Fruit fly (Drosophila melanogaster): ENCODE results near the gene CG8478.

Gene CG8478

DNA sequence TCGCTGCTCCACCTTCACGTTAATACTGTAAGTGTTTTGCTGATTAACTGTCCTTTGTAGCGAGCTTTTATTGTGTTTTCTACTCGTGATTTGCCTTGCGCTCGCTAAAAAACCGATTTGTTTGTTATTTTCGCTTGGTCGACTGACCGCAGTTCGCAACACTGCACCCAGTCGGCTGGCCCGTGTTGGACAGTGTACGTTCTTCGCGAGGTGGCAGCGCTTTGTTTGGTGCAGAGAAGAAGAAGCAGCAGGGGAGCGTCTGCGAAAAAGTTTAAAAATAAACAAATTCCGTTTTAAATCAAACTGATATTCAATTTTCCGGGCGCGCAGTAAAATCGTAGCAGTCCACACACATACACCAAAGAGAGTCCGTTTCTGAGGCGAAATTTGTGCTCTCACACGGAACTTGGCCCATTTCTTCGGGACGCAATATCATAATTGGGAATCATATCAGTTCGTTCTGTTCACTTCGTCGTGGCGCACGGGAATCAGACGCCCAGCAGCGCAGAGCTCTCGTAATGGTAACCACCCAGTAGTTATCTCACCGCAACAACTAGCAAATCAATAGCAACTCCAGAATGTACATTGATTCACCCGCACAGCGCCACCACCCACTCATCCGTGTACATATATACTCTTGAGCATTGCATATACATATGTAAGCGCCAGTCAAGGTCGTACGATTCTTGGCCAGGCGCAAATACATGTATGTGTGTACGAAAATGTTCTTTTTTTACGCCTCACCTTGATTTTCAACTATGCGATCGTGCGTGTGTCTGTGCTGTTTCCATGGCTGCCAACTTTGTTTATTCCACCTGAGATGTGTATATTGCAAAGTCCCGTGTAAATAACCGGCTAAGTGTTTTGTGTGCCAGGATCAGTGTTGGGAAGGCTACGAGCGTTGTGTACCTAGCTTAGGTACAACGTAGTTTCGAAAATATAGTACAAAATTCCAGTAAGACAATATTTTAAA lies 4.5 kb downstream of the CG8478 start, which contains the start of gene Naa80 (continued):
- TF ChIP-seq CG1233 (GFP tag; optimal IDR thresholded peaks at IDR 0.05) (peak; percentile 31), CG32772 (GFP tag; IDR thresholded peaks at IDR 0.05) (peak; percentile 24; the same call in 1 of the 2 replicates), CG10209 (GFP tag; optimal IDR thresholded peaks at IDR 0.05) (peak; percentile 54), bigmax (GFP tag; optimal IDR thresholded peaks at IDR 0.05) (peak; percentile 40), NC2β (GFP tag; optimal IDR thresholded peaks at IDR 0.05) (peak; percentile 31), CG6272 (GFP tag; IDR thresholded peaks at IDR 0.05) (no peak), CG8765 (GFP tag; IDR thresholded peaks at IDR 0.05) (peak; percentile 38; the same call in 1 of the 2 replicates), Lim3 (GFP tag; IDR thresholded peaks at IDR 0.05) (no peak), ttk (GFP tag; IDR thresholded peaks at IDR 0.05) (peak; percentile 46), CG7357 (GFP tag; IDR thresholded peaks at IDR 0.05) (no peak), Dll (GFP tag; IDR thresholded peaks at IDR 0.05; ENCODE audit: partially characterized antibody) (0 out of 4 replicates have a peak, but pooled peaks have one; percentile 39), Atf3 (GFP tag; optimal IDR thresholded peaks at IDR 0.05) (peak; percentile 45), Xrp1 (GFP tag; IDR thresholded peaks at IDR 0.05) (peak; percentile 59; the same call in 1 of the 2 replicates), CG4424 (GFP tag; optimal IDR thresholded peaks at IDR 0.05) (peak; percentile 47), CG13424 (tag; optimal IDR thresholded peaks at IDR 0.05) (peak; percentile 52), CG15696 (tag; optimal IDR thresholded peaks at IDR 0.05) (peak; percentile 53), CG16813 (GFP tag; IDR thresholded peaks at IDR 0.05; ENCODE audit: partially characterized antibody) (peak; percentile 46; the same call in 1 of the 3 replicates), CG6175 (GFP tag; IDR thresholded peaks at IDR 0.05) (peak; percentile 70; the same call in 2 of the 3 replicates), CG11560 (tag; IDR thresholded peaks at IDR 0.05) (no peak), otp (GFP tag; IDR thresholded peaks at IDR 0.05) (0 out of 3 replicates have a peak, but pooled peaks have one; percentile 6), B-H2 (GFP tag; optimal IDR thresholded peaks at IDR 0.05) (peak; percentile 84), pum (GFP tag; optimal IDR thresholded peaks at IDR 0.05) (peak; percentile 78), CG10366 (GFP tag; IDR thresholded peaks at IDR 0.05) (peak; percentile 41; the same call in 1 of the 2 replicates), CG10267 (tag; optimal IDR thresholded peaks at IDR 0.05) (peak; percentile 95), pb (GFP tag; optimal IDR thresholded peaks at IDR 0.05) (peak; percentile 48), CG7786 (GFP tag; optimal IDR thresholded peaks at IDR 0.05) (peak; percentile 76), lbe (GFP tag; optimal IDR thresholded peaks at IDR 0.05) (peak; percentile 63), lab (GFP tag; optimal IDR thresholded peaks at IDR 0.05) (peak; percentile 83), kay (GFP tag; optimal IDR thresholded peaks at IDR 0.05) (peak; percentile 71), CG6254 (GFP tag; optimal IDR thresholded peaks at IDR 0.05) (no peak), Rx (GFP tag; IDR thresholded peaks at IDR 0.05) (peak; percentile 70), CG7839 (tag; optimal IDR thresholded peaks at IDR 0.05) (peak; percentile 54), caup (GFP tag; optimal IDR thresholded peaks at IDR 0.05; ENCODE audit: severe bottlenecking) (peak; percentile 76), CG14014 (GFP tag; IDR thresholded peaks at IDR 0.05) (peak; percentile 60; the same call in 1 of the 2 replicates), CG2712 (tag; optimal IDR thresholded peaks at IDR 0.05) (peak; percentile 35), CG6791 (GFP tag; IDR thresholded peaks at IDR 0.05; ENCODE audit: partially characterized antibody) (peak; percentile 61; the same call in 1 of the 3 replicates), twi (tag; optimal IDR thresholded peaks at IDR 0.05) (peak; percentile 5), ara (GFP tag; IDR thresholded peaks at IDR 0.05) (peak; percentile 43; the same call in 1 of the 2 replicates), Bdp1 (GFP tag; optimal IDR thresholded peaks at IDR 0.05) (peak; percentile 58), CG11093 (GFP tag; IDR thresholded peaks at IDR 0.05) (no peak), CG4730 (GFP tag; IDR thresholded peaks at IDR 0.05) (no peak), chm (GFP tag; IDR thresholded peaks at IDR 0.05) (peak; percentile 32; the same call in 1 of the 2 replicates), prd (optimal IDR thresholded peaks at IDR 0.05) (no peak), prd (GFP tag; IDR thresholded peaks at IDR 0.05) (peak; percentile 61; the same call in 2 of the 3 replicates), CG13624 (GFP tag; optimal IDR thresholded peaks at IDR 0.05) (peak; percentile 88), CG6689 (GFP tag; IDR thresholded peaks at IDR 0.05) (no peak), mirr (GFP tag; optimal IDR thresholded peaks at IDR 0.05) (peak; percentile 28), Myb (GFP tag; optimal IDR thresholded peaks at IDR 0.05) (peak; percentile 96)

Data from whole organism, embryonic.